Worm (Caenorhabditis elegans) whole organism, late embryonic: ENCODE data around the gene ger-1.

Experiments
- C08G9.2 ChIP-seq: sonication (generic microtip); optimal IDR thresholded peaks from 2 replicates; lab custom pipeline; 2016; ENCODE audit warnings: mild to moderate bottlenecking, missing genetic modification characterization, moderate library complexity, missing compliant biosample characterization
- C38D4.7 ChIP-seq: fragments of 200-800 bp; sonication (Bioruptor generic); optimal IDR thresholded peaks from 2 replicates; lab custom pipeline; 2018; ENCODE audit warnings: mild to moderate bottlenecking, missing genetic modification characterization, moderate library complexity, missing compliant biosample characterization
- F13H6.1 ChIP-seq: sonication (generic microtip); optimal IDR thresholded peaks from 2 replicates; lab custom pipeline; 2016; ENCODE audit warnings: missing genetic modification characterization, missing compliant biosample characterization
- K02D7.2 ChIP-seq: sonication (generic microtip); optimal IDR thresholded peaks from 2 replicates; lab custom pipeline; 2017; ENCODE audit warnings: mild to moderate bottlenecking, missing genetic modification characterization, missing compliant biosample characterization
- Y22D7AL.16 ChIP-seq: sonication (generic microtip); optimal IDR thresholded peaks from 2 replicates; lab custom pipeline; 2016; ENCODE audit warnings: missing genetic modification characterization, missing compliant biosample characterization
- ceh-19 ChIP-seq: fragments of 200-800 bp; sonication (Bioruptor generic); optimal IDR thresholded peaks from 2 replicates; lab custom pipeline; 2018; ENCODE audit warnings: mild to moderate bottlenecking, missing genetic modification characterization, missing compliant biosample characterization
- ceh-24 ChIP-seq: sonication (generic microtip); optimal IDR thresholded peaks from 2 replicates; lab custom pipeline; 2016; ENCODE audit warnings: mild to moderate bottlenecking, missing genetic modification characterization, missing compliant biosample characterization
- ceh-48 ChIP-seq: sonication (generic microtip); optimal IDR thresholded peaks from 2 replicates; lab custom pipeline; 2016; ENCODE audit warnings: missing genetic modification characterization, inconsistent platforms, missing compliant biosample characterization
- ceh-6 ChIP-seq: fragments of 200-800 bp; sonication (Bioruptor generic); optimal IDR thresholded peaks from 2 replicates; lab custom pipeline; 2018; ENCODE audit warnings: mild to moderate bottlenecking, missing genetic modification characterization, missing compliant biosample characterization
- ceh-9 ChIP-seq: sonication (generic microtip); optimal IDR thresholded peaks from 2 replicates; lab custom pipeline; 2016; ENCODE audit warnings: mild to moderate bottlenecking, missing genetic modification characterization, inconsistent platforms, missing compliant biosample characterization
- che-1 ChIP-seq: sonication (generic microtip); optimal IDR thresholded peaks from 2 replicates; lab custom pipeline; 2016; ENCODE audit warnings: mild to moderate bottlenecking, missing genetic modification characterization, missing compliant biosample characterization
- dmd-4 ChIP-seq: sonication (generic microtip); optimal IDR thresholded peaks from 2 replicates; lab custom pipeline; 2016; ENCODE audit warnings: borderline replicate concordance, missing genetic modification characterization, missing compliant biosample characterization
- dve-1 ChIP-seq: sonication (generic microtip); optimal IDR thresholded peaks from 2 replicates; lab custom pipeline; 2017; ENCODE audit warnings: antibody characterized with exemption, mild to moderate bottlenecking, missing genetic modification characterization, missing compliant biosample characterization
- elt-4 ChIP-seq: sonication (generic microtip); optimal IDR thresholded peaks from 2 replicates; lab custom pipeline; 2016; ENCODE audit warnings: missing genetic modification characterization, missing compliant biosample characterization
- ets-4 ChIP-seq: sonication (generic microtip); optimal IDR thresholded peaks from 2 replicates; lab custom pipeline; 2016; ENCODE audit warnings: missing genetic modification characterization, missing compliant biosample characterization
- fax-1 ChIP-seq: sonication (generic microtip); optimal IDR thresholded peaks from 2 replicates; lab custom pipeline; 2016; ENCODE audit warnings: missing genotype, missing genetic modification characterization, missing compliant biosample characterization
- fkh-6 ChIP-seq: sonication (generic microtip); optimal IDR thresholded peaks from 2 replicates; lab custom pipeline; 2016; ENCODE audit warnings: missing genetic modification characterization, missing compliant biosample characterization
- gmeb-2 ChIP-seq: sonication (generic microtip); optimal IDR thresholded peaks from 2 replicates; lab custom pipeline; 2016; ENCODE audit warnings: missing genetic modification characterization, inconsistent platforms, missing compliant biosample characterization
- hlh-13 ChIP-seq: fragments of 200-800 bp; sonication (Bioruptor generic); optimal IDR thresholded peaks from 2 replicates; lab custom pipeline; 2018; ENCODE audit warnings: mild to moderate bottlenecking, missing genetic modification characterization, missing compliant biosample characterization
- hlh-15 ChIP-seq: sonication (generic microtip); optimal IDR thresholded peaks from 2 replicates; lab custom pipeline; 2016; ENCODE audit warnings: missing genetic modification characterization, missing compliant biosample characterization
- hlh-30 ChIP-seq: sonication (generic microtip); optimal IDR thresholded peaks from 2 replicates; lab custom pipeline; 2017; ENCODE audit warnings: antibody characterized with exemption, missing genetic modification characterization, missing compliant biosample characterization; ENCODE audit not compliant: insufficient read depth
- hlh-6 ChIP-seq: sonication (generic microtip); optimal IDR thresholded peaks from 2 replicates; lab custom pipeline; 2016; ENCODE audit warnings: missing genotype, missing genetic modification characterization, missing compliant biosample characterization
- hlh-8 ChIP-seq: sonication (generic microtip); optimal IDR thresholded peaks from 2 replicates; lab custom pipeline; 2016; ENCODE audit warnings: missing genotype, missing genetic modification characterization, missing compliant biosample characterization
- lim-6 ChIP-seq: sonication (generic microtip); optimal IDR thresholded peaks from 2 replicates; lab custom pipeline; 2016; ENCODE audit warnings: missing genetic modification characterization, missing compliant biosample characterization
- madf-2 ChIP-seq: sonication (generic microtip); optimal IDR thresholded peaks from 2 replicates; lab custom pipeline; 2017; ENCODE audit warnings: missing genetic modification characterization, missing compliant biosample characterization
- nhr-11 ChIP-seq: fragments of 150-350 bp; optimal IDR thresholded peaks from 2 replicates; lab custom pipeline; 2014; ENCODE audit warnings: missing biosample characterization, missing genetic modification characterization
- nhr-232 ChIP-seq: sonication (generic microtip); optimal IDR thresholded peaks from 2 replicates; lab custom pipeline; 2016; ENCODE audit warnings: missing genetic modification characterization, missing compliant biosample characterization
- npax-4 ChIP-seq: sonication (generic microtip); optimal IDR thresholded peaks from 2 replicates; lab custom pipeline; 2016; ENCODE audit warnings: missing genetic modification characterization, missing compliant biosample characterization
- pag-3 ChIP-seq: sonication (generic microtip); optimal IDR thresholded peaks from 2 replicates; lab custom pipeline; 2016; ENCODE audit warnings: missing compliant biosample characterization, missing genetic modification characterization, borderline replicate concordance
- pat-9 ChIP-seq: fragments of 200-800 bp; sonication (Bioruptor generic); optimal IDR thresholded peaks from 2 replicates; lab custom pipeline; 2018; ENCODE audit warnings: mild to moderate bottlenecking, missing genetic modification characterization, moderate library complexity, missing compliant biosample characterization
- pha-4 ChIP-seq: fragments of 150-350 bp; optimal IDR thresholded peaks from 2 replicates; lab custom pipeline; 2018; ENCODE audit warnings: missing biosample characterization, missing genetic modification reagents, missing genetic modification characterization
- pqm-1 ChIP-seq: sonication (generic microtip); optimal IDR thresholded peaks from 2 replicates; lab custom pipeline; 2016; ENCODE audit warnings: missing genetic modification characterization, missing compliant biosample characterization
- pros-1 ChIP-seq: fragments of 150-350 bp; optimal IDR thresholded peaks from 2 replicates; lab custom pipeline; 2014; ENCODE audit warnings: missing biosample characterization, missing genetic modification reagents, missing genetic modification characterization
- rnt-1 ChIP-seq: sonication (generic microtip); optimal IDR thresholded peaks from 2 replicates; lab custom pipeline; 2016; ENCODE audit warnings: missing genetic modification characterization, missing compliant biosample characterization
- sdc-2 ChIP-seq: sonication (generic microtip); optimal IDR thresholded peaks from 2 replicates; lab custom pipeline; 2016; ENCODE audit warnings: missing genotype, missing genetic modification characterization, missing compliant biosample characterization
- syd-9 ChIP-seq: sonication (generic microtip); optimal IDR thresholded peaks from 2 replicates; lab custom pipeline; 2016; ENCODE audit warnings: mild to moderate bottlenecking, missing genetic modification characterization, moderate library complexity, missing compliant biosample characterization
- tbx-2 ChIP-seq: sonication (generic microtip); optimal IDR thresholded peaks from 2 replicates; lab custom pipeline; 2016; ENCODE audit warnings: missing genetic modification characterization, missing compliant biosample characterization
- tbx-7 ChIP-seq: sonication (generic microtip); optimal IDR thresholded peaks from 2 replicates; lab custom pipeline; 2016; ENCODE audit warnings: missing genotype, missing genetic modification characterization, missing compliant biosample characterization
- unc-86 ChIP-seq: sonication (generic microtip); optimal IDR thresholded peaks from 2 replicates; lab custom pipeline; 2016; ENCODE audit warnings: missing genetic modification characterization, missing compliant biosample characterization
- zip-5 ChIP-seq: sonication (generic microtip); optimal IDR thresholded peaks from 2 replicates; lab custom pipeline; 2016; ENCODE audit warnings: missing genetic modification characterization, missing compliant biosample characterization

ger-1 gene

ce11 chrIII:7087180-7087579, 19.9 kb upstream of the ger-1 start:
- no peak for TF ChIP-seq nhr-11 (tag; lab: Kevin White, UChicago)
- no peak for TF ChIP-seq sdc-2 (tag; lab: Kevin White, UChicago)
- no peak for TF ChIP-seq madf-2 (tag; lab: Kevin White, UChicago)
- no peak for TF ChIP-seq C08G9.2 (tag; lab: Kevin White, UChicago)
- TF ChIP-seq hlh-15 (tag; lab: Kevin White, UChicago), result no peak
- TF ChIP-seq pha-4, result no peak
- no peak for TF ChIP-seq pqm-1 (tag; lab: Kevin White, UChicago)
- no peak for TF ChIP-seq fkh-6 (tag; lab: Kevin White, UChicago)
- no peak for TF ChIP-seq syd-9 (tag; lab: Kevin White, UChicago)
- TF ChIP-seq pat-9 (tag; lab: Kevin White, UChicago), result no peak
- no peak for TF ChIP-seq fax-1 (tag; lab: Kevin White, UChicago)
- no peak for TF ChIP-seq che-1
- no peak for TF ChIP-seq ceh-6 (GFP tag; lab: Kevin White, UChicago)
- TF ChIP-seq tbx-2 (tag; lab: Kevin White, UChicago), result no peak
- TF ChIP-seq rnt-1 (tag; lab: Kevin White, UChicago), result no peak
- TF ChIP-seq elt-4 (tag; lab: Kevin White, UChicago), result no peak
- no peak for TF ChIP-seq lim-6
- TF ChIP-seq gmeb-2 (tag; lab: Kevin White, UChicago), result no peak
- no peak for TF ChIP-seq unc-86 (tag; lab: Kevin White, UChicago)
- no peak for TF ChIP-seq ceh-48

ce11 chrIII:7084908-7085307, 17.6 kb upstream of the ger-1 start, which contains the start of gene tofu-7:
tofu-7 (minus strand) TSS chrIII:7085018.
- no peak for TF ChIP-seq elt-4 (tag; lab: Kevin White, UChicago)
- TF ChIP-seq tbx-7, result no peak
- TF ChIP-seq ceh-9 (tag; lab: Kevin White, UChicago), result no peak
- TF ChIP-seq hlh-30 (tag; lab: Kevin White, UChicago), result no peak
- TF ChIP-seq sdc-2 (tag; lab: Kevin White, UChicago), result no peak
- TF ChIP-seq hlh-6 (tag; lab: Kevin White, UChicago), result no peak
- TF ChIP-seq pros-1 (tag; lab: Kevin White, UChicago), result no peak
- no peak for TF ChIP-seq F13H6.1
- TF ChIP-seq Y22D7AL.16, result no peak
- TF ChIP-seq ceh-19 (GFP tag; lab: Kevin White, UChicago), result no peak
- no peak for TF ChIP-seq pat-9 (tag; lab: Kevin White, UChicago)
- TF ChIP-seq ceh-24 (tag; lab: Kevin White, UChicago), result no peak
- TF ChIP-seq pqm-1 (tag; lab: Kevin White, UChicago), result no peak
- no peak for TF ChIP-seq hlh-8 (tag; lab: Kevin White, UChicago)
- TF ChIP-seq dmd-4 (tag; lab: Kevin White, UChicago), result no peak
- no peak for TF ChIP-seq hlh-15 (tag; lab: Kevin White, UChicago)
- no peak for TF ChIP-seq ceh-48
- no peak for TF ChIP-seq ets-4
- no peak for TF ChIP-seq C38D4.7 (GFP tag; lab: Kevin White, UChicago)
- TF ChIP-seq K02D7.2 (tag; lab: Kevin White, UChicago), result no peak
- TF ChIP-seq, all 69 proteins: peak for 0

- TF ChIP-seq nhr-232 (tag; lab: Kevin White, UChicago), result no peak
- TF ChIP-seq elt-4 (tag; lab: Kevin White, UChicago), result no peak
- no peak for TF ChIP-seq zip-5
- no peak for TF ChIP-seq npax-4 (tag; lab: Kevin White, UChicago)
- no peak for TF ChIP-seq hlh-13 (GFP tag; lab: Kevin White, UChicago)
- no peak for TF ChIP-seq ceh-6 (GFP tag; lab: Kevin White, UChicago)
- TF ChIP-seq dve-1 (tag; lab: Kevin White, UChicago), result no peak
- TF ChIP-seq pag-3 (tag; lab: Kevin White, UChicago), result no peak
Observed at ce11 chrIII:7083106-7083505, 15.8 kb upstream of the ger-1 start.
